Worm (Caenorhabditis elegans) whole organism, L4 larva: ENCODE data around the gene sly-1.

Experiments used
- F26F4.8 ChIP-seq: fragments of 200-800 bp; sonication (Bioruptor generic); conservative IDR thresholded peaks from 2 replicates; pipeline ENCODE4 v1.3.6; 2022; ENCODE audit warnings: missing genetic modification characterization, missing compliant biosample characterization
- T20F7.1 ChIP-seq: fragments of 200-800 bp; sonication (Bioruptor generic); optimal IDR thresholded peaks from 2 replicates; lab custom pipeline; 2018; ENCODE audit warnings: mild to moderate bottlenecking, missing genetic modification characterization, missing compliant biosample characterization
- T26A8.4 ChIP-seq: fragments of 200-800 bp; sonication (Bioruptor generic); IDR thresholded peaks from 2 replicates; pipeline ENCODE4 v1.3.6; 2022; ENCODE audit warnings: missing genetic modification characterization, missing compliant biosample characterization
- aha-1 ChIP-seq: fragments of 150-350 bp; peaks from one replicate; lab custom pipeline; 2014; ENCODE audit warnings: missing biosample characterization, missing genetic modification characterization
- attf-4 ChIP-seq: sonication (generic microtip); optimal IDR thresholded peaks from 3 replicates; lab custom pipeline; 2017; ENCODE audit warnings: missing biosample characterization, missing genetic modification characterization
- ceh-28 ChIP-seq: fragments of 150-350 bp; optimal IDR thresholded peaks from 2 replicates; lab custom pipeline; 2014; ENCODE audit warnings: missing biosample characterization, missing genetic modification reagents, missing genetic modification characterization
- ceh-82 ChIP-seq: sonication (generic microtip); optimal IDR thresholded peaks from 2 replicates; lab custom pipeline; 2017; ENCODE audit warnings: missing biosample characterization, missing genetic modification characterization
- ces-1 ChIP-seq: fragments of 150-350 bp; sonication (generic microtip); optimal IDR thresholded peaks from 4 replicates; lab custom pipeline; 2014; ENCODE audit warnings: missing biosample characterization, missing genetic modification reagents, missing genetic modification characterization
- daf-16 ChIP-seq, 3 experiments: sonication (generic microtip); optimal IDR thresholded peaks; 2 replicates each; lab custom pipeline; 2016 to 2017; ENCODE audit warnings: missing genetic modification characterization in 3 of 3, missing genetic modification reagents in 3 of 3, mild to moderate bottlenecking in 2 of 3, missing compliant biosample characterization in 2 of 3, missing biosample characterization in 1 of 3, moderate library complexity in 1 of 3
- daf-19 ChIP-seq: fragments of 200-800 bp; sonication (Bioruptor generic); conservative IDR thresholded peaks from 2 replicates; pipeline ENCODE4 v1.3.6; 2022; ENCODE audit warnings: missing genetic modification characterization, missing compliant biosample characterization
- dmd-9 ChIP-seq: fragments of 200-800 bp; sonication (Bioruptor generic); IDR thresholded peaks from 2 replicates; pipeline ENCODE4 v1.3.6; 2022; ENCODE audit warnings: missing genetic modification reagents, missing genetic modification characterization, missing compliant biosample characterization
- dpl-1 ChIP-seq: fragments of 150-350 bp; optimal IDR thresholded peaks from 2 replicates; lab custom pipeline; 2014; ENCODE audit warnings: missing biosample characterization, missing genetic modification reagents, missing genetic modification characterization
- duxl-1 ChIP-seq: sonication (generic microtip); optimal IDR thresholded peaks from 2 replicates; lab custom pipeline; 2016; ENCODE audit warnings: mild to moderate bottlenecking, missing genetic modification characterization, moderate library complexity, missing compliant biosample characterization; ENCODE audit not compliant: poor library complexity
- fos-1 ChIP-seq: fragments of 150-350 bp; optimal IDR thresholded peaks from 2 replicates; lab custom pipeline; 2014; ENCODE audit warnings: missing biosample characterization, missing genetic modification characterization
- hif-1 ChIP-seq, 2 experiments: sonication (generic microtip); optimal IDR thresholded peaks; 2 replicates each; lab custom pipeline; 2016 to 2017; ENCODE audit warnings: missing compliant biosample characterization in 2 of 2, missing genetic modification characterization in 2 of 2, missing genetic modification reagents in 2 of 2, missing genotype in 2 of 2, mild to moderate bottlenecking in 1 of 2
- hlh-11 ChIP-seq: fragments of 200-800 bp; sonication (Bioruptor generic); optimal IDR thresholded peaks from 2 replicates; lab custom pipeline; 2018; ENCODE audit warnings: mild to moderate bottlenecking, missing genetic modification characterization, missing compliant biosample characterization
- lim-7 ChIP-seq: fragments of 200-800 bp; sonication (Bioruptor generic); IDR thresholded peaks from 2 replicates; pipeline ENCODE4 v1.3.6; 2022; ENCODE audit warnings: missing genetic modification characterization, missing compliant biosample characterization
- lin-1 ChIP-seq: fragments of 200-800 bp; sonication (Bioruptor generic); IDR thresholded peaks from 2 replicates; pipeline ENCODE4 v1.3.6; 2022; ENCODE audit warnings: missing genetic modification reagents, missing genetic modification characterization, missing compliant biosample characterization
- lin-29 ChIP-seq: fragments of 200-800 bp; sonication (Bioruptor generic); IDR thresholded peaks from 2 replicates; pipeline ENCODE4 v1.3.6; 2022; ENCODE audit warnings: missing genetic modification reagents, missing genetic modification characterization, missing compliant biosample characterization
- lin-38 ChIP-seq: fragments of 200-800 bp; sonication (Bioruptor generic); IDR thresholded peaks from 2 replicates; pipeline ENCODE4 v1.3.6; 2022; ENCODE audit warnings: missing genetic modification reagents, missing genetic modification characterization, missing compliant biosample characterization
- lsy-2 ChIP-seq, 2 experiments: fragments of 150-350 bp in 1 of 2; sonication (generic microtip) in 1 of 2; optimal IDR thresholded peaks; 2 replicates each; lab custom pipeline; 2014 to 2017; ENCODE audit warnings: missing biosample characterization in 2 of 2, missing genetic modification characterization in 2 of 2
- mdl-1 ChIP-seq, 2 experiments: fragments of 150-350 bp in 1 of 2; sonication (generic microtip) in 1 of 2; optimal IDR thresholded peaks; 2 replicates each; lab custom pipeline; 2014 to 2017; ENCODE audit warnings: missing biosample characterization in 2 of 2, missing genetic modification characterization in 2 of 2
- mep-1 ChIP-seq: fragments of 150-350 bp; sonication (generic microtip); optimal IDR thresholded peaks from 3 replicates; lab custom pipeline; 2014; ENCODE audit warnings: missing biosample characterization, missing genetic modification characterization
- mes-2 ChIP-seq: sonication (generic microtip); optimal IDR thresholded peaks from 2 replicates; lab custom pipeline; 2016; ENCODE audit warnings: missing genotype, mild to moderate bottlenecking, missing genetic modification characterization, missing compliant biosample characterization; ENCODE audit not compliant: poor library complexity, severe bottlenecking
- mxl-3 ChIP-seq: fragments of 200-800 bp; sonication (Bioruptor generic); optimal IDR thresholded peaks from 2 replicates; lab custom pipeline; 2018; ENCODE audit warnings: mild to moderate bottlenecking, missing genetic modification characterization, missing compliant biosample characterization
- nhr-10 ChIP-seq: fragments of 150-350 bp; optimal IDR thresholded peaks from 2 replicates; lab custom pipeline; 2014; ENCODE audit warnings: missing biosample characterization, missing genetic modification characterization
- nhr-102 ChIP-seq: sonication (generic microtip); optimal IDR thresholded peaks from 2 replicates; lab custom pipeline; 2016; ENCODE audit warnings: mild to moderate bottlenecking, missing genetic modification characterization, moderate library complexity, missing compliant biosample characterization
- nhr-11 ChIP-seq: fragments of 150-350 bp; optimal IDR thresholded peaks from 2 replicates; lab custom pipeline; 2014; ENCODE audit warnings: missing biosample characterization, missing genetic modification characterization
- nhr-6 ChIP-seq: fragments of 150-350 bp; optimal IDR thresholded peaks from 2 replicates; lab custom pipeline; 2014; ENCODE audit warnings: missing biosample characterization, missing genetic modification characterization
- sdz-12 ChIP-seq: fragments of 200-800 bp; sonication (Bioruptor generic); optimal IDR thresholded peaks from 2 replicates; lab custom pipeline; 2018; ENCODE audit warnings: mild to moderate bottlenecking, missing genetic modification characterization, missing compliant biosample characterization
- set-16 ChIP-seq: fragments of 200-800 bp; sonication (Bioruptor generic); IDR thresholded peaks from 2 replicates; pipeline ENCODE4 v1.3.6; 2022; ENCODE audit warnings: missing genetic modification reagents, missing genetic modification characterization, missing compliant biosample characterization
- spr-1 ChIP-seq: sonication (generic microtip); optimal IDR thresholded peaks from 2 replicates; lab custom pipeline; 2016; ENCODE audit warnings: mild to moderate bottlenecking, missing genetic modification characterization, missing compliant biosample characterization
- spr-3 ChIP-seq: fragments of 200-800 bp; sonication (Bioruptor generic); optimal IDR thresholded peaks from 2 replicates; lab custom pipeline; 2018; ENCODE audit warnings: mild to moderate bottlenecking, missing genetic modification characterization, missing compliant biosample characterization
- tag-97 ChIP-seq: fragments of 200-800 bp; sonication (Bioruptor generic); IDR thresholded peaks from 2 replicates; pipeline ENCODE4 v1.3.6; 2022; ENCODE audit warnings: missing genetic modification characterization, missing compliant biosample characterization
- unc-39 ChIP-seq: sonication (generic microtip); optimal IDR thresholded peaks from 2 replicates; lab custom pipeline; 2017; ENCODE audit warnings: missing biosample characterization, missing genetic modification characterization
- unc-62 ChIP-seq, 3 experiments: fragments of 150-350 bp in 1 of 3; sonication (generic microtip); optimal IDR thresholded peaks in 2 of 3; peaks in 1 of 3; 1 replicate in 1 of 3; 2 replicates in 2 of 3; lab custom pipeline; 2014 to 2017; ENCODE audit warnings: missing biosample characterization in 3 of 3, missing genetic modification characterization in 3 of 3, missing genetic modification reagents in 3 of 3, missing genotype in 1 of 3
- zfp-2 ChIP-seq: sonication (generic microtip); optimal IDR thresholded peaks from 2 replicates; lab custom pipeline; 2016; ENCODE audit warnings: mild to moderate bottlenecking, missing genetic modification characterization, missing compliant biosample characterization
- ztf-7 ChIP-seq: fragments of 150-350 bp; optimal IDR thresholded peaks from 2 replicates; lab custom pipeline; 2014; ENCODE audit warnings: missing biosample characterization, missing genetic modification characterization

The sly-1 gene

DNA sequence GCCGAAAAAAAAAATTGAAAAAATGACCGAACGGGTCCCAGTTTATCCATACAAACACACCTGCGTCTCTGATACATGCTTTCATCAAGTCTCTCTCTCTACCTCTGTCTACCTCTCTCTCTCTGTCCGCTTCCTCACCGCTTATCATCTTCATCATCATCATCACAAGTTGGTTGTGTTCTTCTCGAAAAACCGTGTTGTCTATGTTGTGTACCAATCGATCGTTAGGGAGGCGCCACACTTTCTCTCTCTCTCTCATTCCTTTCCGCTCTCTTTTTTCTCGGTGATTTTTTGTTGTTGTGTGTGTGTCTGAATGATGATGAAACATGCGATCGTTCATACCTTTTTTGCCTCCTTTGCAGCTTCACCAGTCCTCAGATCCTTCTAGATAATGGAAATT lies 43.2 kb upstream of the sly-1 start (continued):
- TF ChIP-seq ceh-82 (tag; lab: Kevin White, UChicago) (no peak), lsy-2 (tag; optimal IDR thresholded peaks at IDR 0.05; lab: Kevin White, UChicago) (peak in 1 of 2 experiments; percentile 64), T20F7.1 (GFP tag; lab: Kevin White, UChicago) (no peak), daf-19 (GFP tag; lab: Robert Waterston, UW) (no peak), set-16 (GFP tag; lab: Robert Waterston, UW) (no peak), nhr-10 (tag; lab: Kevin White, UChicago) (peak; percentile 7), fos-1 (no peak), unc-39 (tag; lab: Kevin White, UChicago) (no peak), zfp-2 (tag; lab: Kevin White, UChicago) (no peak), daf-16 (GFP tag; optimal IDR thresholded peaks at IDR 0.05; lab: Kevin White, UChicago) (no peak), daf-16 (tag; optimal IDR thresholded peaks at IDR 0.05; lab: Kevin White, UChicago) (peak; percentile 95), lin-1 (GFP tag; lab: Robert Waterston, UW) (no peak), hlh-11 (tag; lab: Kevin White, UChicago) (peak; percentile 82), spr-1 (peak; percentile 30), lin-38 (GFP tag; lab: Robert Waterston, UW) (peak; percentile 50), ztf-7 (tag; lab: Kevin White, UChicago) (no peak), nhr-11 (peak; percentile 10), ceh-28 (tag; lab: Kevin White, UChicago) (peak; percentile 59), mep-1 (peak; percentile 64), hif-1 (tag; optimal IDR thresholded peaks at IDR 0.05; lab: Kevin White, UChicago) (peak in 1 of 2 experiments; percentile 29), aha-1 (tag; lab: Kevin White, UChicago) (peak; percentile 94), dpl-1 (GFP tag; lab: Kevin White, UChicago) (peak; percentile 3), attf-4 (tag; lab: Kevin White, UChicago) (no peak), nhr-102 (tag; lab: Kevin White, UChicago) (no peak), F26F4.8 (no peak), mxl-3 (GFP tag; lab: Kevin White, UChicago) (peak; percentile 46), unc-62 (GFP tag; optimal IDR thresholded peaks at IDR 0.05 in 1 of 2; lab: Kevin White, UChicago) (peak in 1 of 2 experiments; percentile 25), unc-62 (tag; optimal IDR thresholded peaks at IDR 0.05; lab: Kevin White, UChicago) (no peak), lim-7 (GFP tag; lab: Robert Waterston, UW) (no peak), nhr-6 (tag; lab: Kevin White, UChicago) (peak; percentile 14), T26A8.4 (peak; percentile 32; the same call in 1 of the 2 replicates), duxl-1 (tag; lab: Kevin White, UChicago) (no peak), mes-2 (peak; percentile 50)

DNA sequence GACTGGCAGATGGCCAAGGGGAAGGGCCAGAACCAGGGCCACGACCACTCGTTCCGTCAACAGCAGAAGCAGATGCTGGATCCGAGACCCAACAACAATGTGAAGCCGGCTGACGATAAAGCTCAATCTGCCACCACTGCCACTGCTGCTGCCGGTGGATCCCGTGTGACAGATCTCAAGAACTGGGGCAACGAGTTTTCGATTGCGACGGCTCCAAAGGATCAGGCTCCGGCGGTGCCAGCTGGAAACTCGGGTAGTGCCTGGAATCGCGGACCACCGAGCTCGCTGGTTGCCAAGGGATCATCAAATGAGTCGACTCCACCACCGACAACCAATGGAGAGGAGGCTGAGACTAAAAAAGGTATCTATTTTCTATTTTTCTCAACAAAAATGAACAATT lies 42.4 kb upstream of the sly-1 start:
- TF ChIP-seq spr-3 (GFP tag; lab: Kevin White, UChicago) (no peak), sdz-12 (GFP tag; lab: Kevin White, UChicago) (no peak), T20F7.1 (GFP tag; lab: Kevin White, UChicago) (no peak), lin-29 (GFP tag; lab: Robert Waterston, UW) (0 out of 2 replicates have a peak, but pooled peaks have one; percentile 8), dmd-9 (GFP tag; lab: Robert Waterston, UW) (no peak), ces-1 (GFP tag; lab: Kevin White, UChicago) (no peak), unc-39 (tag; lab: Kevin White, UChicago) (no peak), mdl-1 (tag; optimal IDR thresholded peaks at IDR 0.05; lab: Kevin White, UChicago) (no peak), tag-97 (GFP tag; lab: Robert Waterston, UW) (no peak), set-16 (GFP tag; lab: Robert Waterston, UW) (peak; percentile 87)
